Worm (Caenorhabditis elegans): ENCODE data around the gene fbxa-77.

DNA sequence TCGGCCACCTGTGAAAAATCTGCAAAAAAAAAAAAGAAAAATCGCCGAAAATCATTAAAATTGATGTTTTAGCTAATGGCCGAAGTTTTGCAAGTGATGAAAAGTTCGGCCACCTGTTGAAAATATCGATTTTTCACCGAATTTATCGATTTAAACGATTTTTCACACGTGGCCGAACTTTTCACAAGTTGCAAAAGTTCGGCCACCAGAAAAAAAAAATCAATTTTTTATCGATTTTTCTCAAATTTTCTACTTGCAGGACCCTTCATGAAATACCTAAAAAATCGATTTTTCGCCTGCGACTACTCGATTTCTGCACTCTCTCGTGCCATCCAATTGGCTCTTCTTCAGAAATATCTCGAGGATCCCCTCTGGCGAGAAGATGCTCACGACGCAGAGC lies 38.6 kb upstream of the fbxa-77 start:
- TF ChIP-seq tbx-2 (tag; optimal IDR thresholded peaks at IDR 0.05), result no peak
- no peak for TF ChIP-seq fkh-10 (GFP tag; optimal IDR thresholded peaks at IDR 0.05)
- TF ChIP-seq unc-55 (GFP tag; optimal IDR thresholded peaks at IDR 0.05), result no peak
- no peak for TF ChIP-seq nhr-11 (tag; optimal IDR thresholded peaks at IDR 0.05)
- TF ChIP-seq unc-86 (tag; optimal IDR thresholded peaks at IDR 0.05), result no peak
- no peak for TF ChIP-seq elt-2 (tag; optimal IDR thresholded peaks at IDR 0.05)

Measured in whole organism, late embryonic.